Worm (Caenorhabditis elegans): ENCODE data around the gene nas-38.

DNA sequence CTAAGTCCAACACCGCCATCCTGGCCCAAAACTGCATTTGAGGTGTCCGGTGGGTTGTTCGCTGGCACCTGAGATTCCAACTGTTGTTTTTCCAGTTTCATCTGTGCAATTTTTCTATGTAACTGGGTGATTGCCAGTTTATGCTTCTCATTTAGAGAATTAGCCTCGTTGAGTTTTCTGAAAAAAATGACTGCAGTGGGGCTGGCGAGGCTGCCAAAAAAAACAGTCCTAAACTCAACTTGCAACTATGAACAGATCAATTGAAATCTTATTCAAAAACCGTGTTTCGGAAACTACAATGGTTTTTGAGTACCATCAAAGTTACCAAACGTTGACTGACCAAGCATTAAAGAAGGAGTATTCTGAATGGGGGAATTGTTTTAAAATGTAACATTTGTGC lies 4.1 kb upstream of the nas-38 start, which contains the start of gene F57C12.6:
- TF ChIP-seq ceh-44 (GFP tag; IDR thresholded peaks at IDR 0.05), result no peak
- TF ChIP-seq nhr-237 (tag; optimal IDR thresholded peaks at IDR 0.05), result no peak
- no peak for TF ChIP-seq fos-1 (tag; optimal IDR thresholded peaks at IDR 0.05)
- TF ChIP-seq hlh-11 (tag; optimal IDR thresholded peaks at IDR 0.05), result no peak

Measured in whole organism, L4 larva.